Fruit fly (Drosophila melanogaster) Kc167 (cell line): ENCODE data around the gene CG7518.

Experiments used
- Myc ChIP-seq: fragments of >200 bp; optimal IDR thresholded peaks from 2 replicates; lab custom pipeline; 2017; ENCODE audit warnings: missing external identifiers
- Sin3A ChIP-seq: fragments of >200 bp; optimal IDR thresholded peaks from 2 replicates; lab custom pipeline; 2018; ENCODE audit warnings: missing external identifiers
- h ChIP-seq: fragments of >200 bp; optimal IDR thresholded peaks from 3 replicates; lab custom pipeline; 2018; ENCODE audit warnings: missing external identifiers
- insv ChIP-seq: fragments of >200 bp; optimal IDR thresholded peaks from 3 replicates; lab custom pipeline; 2018; ENCODE audit warnings: missing external identifiers
- psq ChIP-seq: fragments of >200 bp; optimal IDR thresholded peaks from 2 replicates; lab custom pipeline; 2017; ENCODE audit warnings: missing external identifiers
- ttk ChIP-seq: sonication (Bioruptor generic); optimal IDR thresholded peaks from 2 replicates; lab custom pipeline; 2017; ENCODE audit warnings: missing external identifiers

CG7518 gene

dm6 chr3R:13017623-13018036 lies 19.7 kb downstream of the CG7518 start:
- no peak for TF ChIP-seq h
- no peak for TF ChIP-seq Myc (lab: Kevin White, UChicago)
- TF ChIP-seq psq = no peak
- no peak for TF ChIP-seq insv
- TF ChIP-seq ttk (lab: Kevin White, UChicago) = no peak
- no peak for TF ChIP-seq Sin3A (lab: Kevin White, UChicago)

- TF ChIP-seq h (no peak), insv (no peak), psq (no peak), Sin3A (lab: Kevin White, UChicago) (no peak), ttk (lab: Kevin White, UChicago) (no peak), Myc (lab: Kevin White, UChicago) (no peak)
Observed at dm6 chr3R:13018284-13018900, 20.5 kb downstream of the CG7518 start.

- TF ChIP-seq Myc (lab: Kevin White, UChicago) (no peak), insv (no peak), Sin3A (lab: Kevin White, UChicago) (no peak), h (no peak), psq (no peak), ttk (lab: Kevin White, UChicago) (no peak)
Observed at dm6 chr3R:13018995-13019394, 21.1 kb downstream of the CG7518 start.

dm6 chr3R:13030257-13031173 lies 32.6 kb downstream of the CG7518 start, which contains the start of the genes CG46281 and CG46280:
CG46281 (minus strand) TSS chr3R:13030307.
CG46280 (minus strand) TSS chr3R:13030659.
- TF ChIP-seq Myc (lab: Kevin White, UChicago) = no peak
- no peak for TF ChIP-seq insv
- no peak for TF ChIP-seq psq
- TF ChIP-seq h = no peak
- TF ChIP-seq ttk (lab: Kevin White, UChicago) = no peak
- no peak for TF ChIP-seq Sin3A (lab: Kevin White, UChicago)

dm6 chr3R:13032323-13032722 lies 34.4 kb downstream of the CG7518 start, which contains the start of gene ry:
ry (plus strand) TSS chr3R:13032528.
- TF ChIP-seq Myc (lab: Kevin White, UChicago) = no peak
- no peak for TF ChIP-seq insv
- no peak for TF ChIP-seq psq
- no peak for TF ChIP-seq Sin3A (lab: Kevin White, UChicago)
- TF ChIP-seq h = no peak
- no peak for TF ChIP-seq ttk (lab: Kevin White, UChicago)

DNA sequence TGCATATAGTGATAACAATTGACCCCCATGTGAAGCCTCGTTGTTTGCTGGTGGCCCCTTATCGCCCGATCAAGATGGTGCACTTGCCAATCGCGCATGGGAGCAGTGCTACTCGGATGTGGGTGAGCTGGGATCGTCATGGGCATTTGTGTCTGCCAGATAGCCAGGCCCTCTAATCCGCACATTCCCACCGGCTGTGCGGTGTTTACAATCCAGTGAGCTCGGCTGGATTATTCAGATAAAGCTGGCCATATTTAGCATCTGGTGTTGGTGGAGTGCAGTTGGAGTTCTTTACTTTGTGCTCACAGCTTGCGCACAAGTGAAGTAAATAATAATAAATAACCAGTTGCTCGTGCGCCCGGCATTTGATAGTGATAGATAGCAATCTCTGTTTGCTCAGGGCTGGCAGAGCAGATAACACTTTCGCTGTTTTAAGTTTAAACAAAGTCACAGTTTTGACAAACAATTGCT lies 35.1 kb downstream of the CG7518 start:
- TF ChIP-seq ttk (lab: Kevin White, UChicago) (no peak), h (no peak), Sin3A (lab: Kevin White, UChicago) (no peak), insv (no peak), psq (no peak), Myc (lab: Kevin White, UChicago) (no peak)

- TF ChIP-seq ttk (lab: Kevin White, UChicago) (no peak), h (no peak), insv (no peak)
Observed at dm6 chr3R:13033670-13034069, 35.8 kb downstream of the CG7518 start.

dm6 chr3R:13036064-13036463 lies 38.2 kb downstream of the CG7518 start:
- TF ChIP-seq insv (no peak), Myc (lab: Kevin White, UChicago) (no peak), ttk (lab: Kevin White, UChicago) (no peak), h (no peak), Sin3A (lab: Kevin White, UChicago) (no peak)

dm6 chr3R:13038075-13038474 lies 40.2 kb downstream of the CG7518 start, which contains the start of gene CG11668:
CG11668 (plus strand) TSS chr3R:13038375.
- TF ChIP-seq ttk (lab: Kevin White, UChicago) (no peak), Sin3A (lab: Kevin White, UChicago) (no peak), Myc (lab: Kevin White, UChicago) (no peak), insv (no peak), h (no peak), psq (no peak)

- no peak for TF ChIP-seq Sin3A (lab: Kevin White, UChicago)
- TF ChIP-seq ttk (lab: Kevin White, UChicago) = no peak
- no peak for TF ChIP-seq Myc (lab: Kevin White, UChicago)
- no peak for TF ChIP-seq psq
- no peak for TF ChIP-seq h
- TF ChIP-seq insv = no peak
Observed at dm6 chr3R:13039037-13039583, 41.2 kb downstream of the CG7518 start.

DNA sequence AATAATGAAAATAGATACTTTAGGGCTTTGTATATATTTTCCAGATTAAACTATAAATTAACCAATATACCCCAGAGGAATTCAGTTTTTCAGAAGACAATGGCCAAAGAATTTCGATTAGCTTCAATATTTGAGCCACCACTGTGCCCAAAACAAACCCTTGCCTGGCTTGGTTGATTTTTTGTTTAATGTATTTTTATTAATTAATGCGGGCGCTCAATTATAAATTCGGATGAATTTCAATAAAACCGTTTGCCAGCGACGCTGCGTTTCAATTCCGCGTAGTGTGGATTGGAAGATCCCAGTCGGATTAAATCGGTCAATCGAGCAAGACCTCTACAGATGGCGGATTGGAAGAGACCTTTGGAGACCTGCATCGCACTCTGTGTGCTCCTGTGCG lies 43.9 kb downstream of the CG7518 start, which contains the start of gene CG11670:
Gene CG11670 (plus strand): TSS at position 301 of the 400 bp plus-strand sequence.
- TF ChIP-seq Sin3A (lab: Kevin White, UChicago) = no peak
- no peak for TF ChIP-seq Myc (lab: Kevin White, UChicago)
- no peak for TF ChIP-seq insv
- no peak for TF ChIP-seq ttk (lab: Kevin White, UChicago)
- no peak for TF ChIP-seq h
- TF ChIP-seq psq = no peak
